Fruit fly (Drosophila melanogaster): ENCODE measurements around the gene Alg10.

Gene Alg10

DNA sequence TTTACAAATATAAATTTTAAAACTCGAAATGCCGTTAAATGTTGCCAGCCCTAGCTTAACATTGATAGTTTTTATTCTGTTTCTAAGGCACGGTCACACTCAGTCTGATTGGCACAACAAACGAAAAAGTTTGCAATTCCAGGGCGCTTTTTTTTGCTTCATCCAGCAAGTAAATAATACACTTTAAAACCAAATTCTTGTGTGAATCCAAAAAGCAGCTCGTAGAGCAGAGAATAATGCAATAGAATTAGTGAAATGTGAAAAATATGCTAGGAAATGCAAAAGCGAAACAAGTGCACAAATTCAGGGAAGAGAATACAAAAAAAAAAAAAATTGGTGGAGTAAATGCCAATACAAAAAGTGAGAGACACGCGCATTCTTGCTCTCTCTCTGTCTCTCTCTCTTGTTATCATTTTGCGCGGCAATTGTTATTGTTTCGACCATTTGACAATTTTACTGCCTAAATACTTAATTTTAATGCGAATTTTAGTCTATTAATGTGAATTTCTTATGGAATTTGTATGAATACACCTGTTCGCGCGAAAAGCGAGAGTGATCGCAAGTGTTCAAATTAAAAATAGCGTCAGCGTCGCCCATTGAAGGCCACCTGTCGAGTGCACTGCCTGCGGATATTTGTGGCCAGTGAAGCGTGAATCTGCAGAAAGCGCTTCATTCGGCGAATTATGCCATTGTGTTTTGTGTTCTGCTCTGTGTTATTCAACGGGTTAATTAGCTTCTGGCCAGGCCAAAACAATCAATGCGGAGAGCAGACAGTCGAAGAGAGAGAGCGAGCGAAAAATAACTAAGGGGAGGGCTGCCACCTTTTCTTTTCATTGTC lies 49.9 kb downstream of the Alg10 start, which contains the start of gene CG42671 (continued):
- TF ChIP-seq odd (GFP tag; optimal IDR thresholded peaks at IDR 0.05): no peak
- TF ChIP-seq kah (GFP tag; optimal IDR thresholded peaks at IDR 0.05): peak; percentile 96
- no peak for TF ChIP-seq en (GFP tag; optimal IDR thresholded peaks at IDR 0.05)
- no peak for TF ChIP-seq Gsc (GFP tag; IDR thresholded peaks at IDR 0.05)
- TF ChIP-seq CG2712 (tag; optimal IDR thresholded peaks at IDR 0.05): no peak
- TF ChIP-seq CG31388 (GFP tag; optimal IDR thresholded peaks at IDR 0.05): no peak
- TF ChIP-seq yki (optimal IDR thresholded peaks at IDR 0.05): peak; percentile 8
- TF ChIP-seq HHEX (GFP tag; optimal IDR thresholded peaks at IDR 0.05): no peak
- no peak for TF ChIP-seq klu (GFP tag; IDR thresholded peaks at IDR 0.05)
- peak; percentile 17 for TF ChIP-seq CG1603 (tag; optimal IDR thresholded peaks at IDR 0.05)
- TF ChIP-seq CG5180 (GFP tag; optimal IDR thresholded peaks at IDR 0.05): no peak
- no peak for TF ChIP-seq CG6813 (GFP tag; optimal IDR thresholded peaks at IDR 0.05)
- TF ChIP-seq CG8290 (GFP tag; optimal IDR thresholded peaks at IDR 0.05): no peak
- peak in 1 of 2 experiments; percentile 4 for TF ChIP-seq CG8290 (tag; optimal IDR thresholded peaks at IDR 0.05)
- no peak for TF ChIP-seq NC2β (GFP tag; optimal IDR thresholded peaks at IDR 0.05)
- TF ChIP-seq CG14710 (tag; optimal IDR thresholded peaks at IDR 0.05): peak; percentile 66
- TF ChIP-seq gro (GFP tag; optimal IDR thresholded peaks at IDR 0.05): no peak
- TF ChIP-seq Fer1 (GFP tag; optimal IDR thresholded peaks at IDR 0.05): no peak
- no peak for TF ChIP-seq MTF-1 (GFP tag; optimal IDR thresholded peaks at IDR 0.05; ENCODE audit: borderline replicate concordance)
- TF ChIP-seq Rx (GFP tag; IDR thresholded peaks at IDR 0.05): no peak
- no peak for TF ChIP-seq dysf (GFP tag; IDR thresholded peaks at IDR 0.05)
- no peak for TF ChIP-seq Adf1 (GFP tag; IDR thresholded peaks at IDR 0.05)
- TF ChIP-seq CG13296 (GFP tag; optimal IDR thresholded peaks at IDR 0.05): no peak
- TF ChIP-seq H15 (GFP tag; IDR thresholded peaks at IDR 0.05): no peak
- peak; percentile 19 for TF ChIP-seq sug (tag; optimal IDR thresholded peaks at IDR 0.05)
- no peak for TF ChIP-seq CG9437 (GFP tag; optimal IDR thresholded peaks at IDR 0.05)
- TF ChIP-seq Awh (GFP tag; IDR thresholded peaks at IDR 0.05): no peak
- no peak for TF ChIP-seq tio (GFP tag; optimal IDR thresholded peaks at IDR 0.05)
- no peak for TF ChIP-seq CG15479 (GFP tag; optimal IDR thresholded peaks at IDR 0.05)
- TF ChIP-seq zf30C (GFP tag; optimal IDR thresholded peaks at IDR 0.05): no peak
- TF ChIP-seq wek (GFP tag; optimal IDR thresholded peaks at IDR 0.05): no peak
- TF ChIP-seq CG10209 (GFP tag; optimal IDR thresholded peaks at IDR 0.05): no peak
- peak in 1 of 2 experiments; percentile 6 for TF ChIP-seq Hr51 (GFP tag; optimal IDR thresholded peaks at IDR 0.05)
- no peak; the same call in 1 of the 2 replicates for TF ChIP-seq CG13287 (GFP tag; IDR thresholded peaks at IDR 0.05; ENCODE audit: partially characterized antibody)
- TF ChIP-seq CG13424 (tag; optimal IDR thresholded peaks at IDR 0.05): peak; percentile 3
- TF ChIP-seq CG7372 (GFP tag; IDR thresholded peaks at IDR 0.05): no peak
- no peak for TF ChIP-seq her (GFP tag; optimal IDR thresholded peaks at IDR 0.05)
- peak; percentile 25; the same call in 1 of the 2 replicates for TF ChIP-seq sna (GFP tag; IDR thresholded peaks at IDR 0.05; ENCODE audit: partially characterized antibody)
- no peak for TF ChIP-seq Ada2b (GFP tag; IDR thresholded peaks at IDR 0.05)
- TF ChIP-seq Poxn (GFP tag; IDR thresholded peaks at IDR 0.05): no peak
- no peak for TF ChIP-seq Neu2 (GFP tag; optimal IDR thresholded peaks at IDR 0.05; ENCODE audit: borderline replicate concordance)
- TF ChIP-seq gcm (GFP tag; optimal IDR thresholded peaks at IDR 0.05): no peak
- TF ChIP-seq slp2 (GFP tag; optimal IDR thresholded peaks at IDR 0.05): no peak
- TF ChIP-seq dpn (GFP tag; optimal IDR thresholded peaks at IDR 0.05): no peak
- TF ChIP-seq CG5953 (GFP tag; IDR thresholded peaks at IDR 0.05): no peak
- no peak for TF ChIP-seq Atf6 (GFP tag; IDR thresholded peaks at IDR 0.05)
- TF ChIP-seq CG10543 (GFP tag; optimal IDR thresholded peaks at IDR 0.05): no peak
- peak; percentile 39 for TF ChIP-seq pzg (GFP tag; optimal IDR thresholded peaks at IDR 0.05)
- peak; percentile 49 for TF ChIP-seq lbe (GFP tag; optimal IDR thresholded peaks at IDR 0.05)

Measured in whole organism, embryonic.